Fruit fly (Drosophila melanogaster): ENCODE measurements around the gene lost.
A peak's percentile ranks its signal among the peaks of the same experiment; 100 is the strongest.

The lost gene

dm6 chr3R:4452345-4453044, 49.6 kb downstream of the lost start:
- TF ChIP-seq Vsx2 (GFP tag; optimal IDR thresholded peaks at IDR 0.05; ENCODE audit: partially characterized antibody): peak; percentile 85
- TF ChIP-seq usp (GFP tag; optimal IDR thresholded peaks at IDR 0.05): no peak
- peak; percentile 92 to 93 for TF ChIP-seq dl (GFP tag; optimal IDR thresholded peaks at IDR 0.05; ENCODE audit: insufficient read depth in 1 of 2, partially characterized antibody in 2 of 2)
- TF ChIP-seq Hr83 (GFP tag; optimal IDR thresholded peaks at IDR 0.05; ENCODE audit: poor library complexity, severe bottlenecking): peak; percentile 26
- TF ChIP-seq Dif (GFP tag; optimal IDR thresholded peaks at IDR 0.05; ENCODE audit: partially characterized antibody): peak; percentile 96

dm6 chr3R:4453213-4453956, 50.5 kb downstream of the lost start:
- peak; percentile 7 for TF ChIP-seq Hnf4 (GFP tag; optimal IDR thresholded peaks at IDR 0.05)
- TF ChIP-seq h (GFP tag; optimal IDR thresholded peaks at IDR 0.05): peak; percentile 63
- TF ChIP-seq Sp1 (GFP tag; optimal IDR thresholded peaks at IDR 0.05): peak; percentile 13
- no peak for TF ChIP-seq tai (GFP tag; optimal IDR thresholded peaks at IDR 0.05)
- TF ChIP-seq lola (GFP tag; optimal IDR thresholded peaks at IDR 0.05): no peak
- TF ChIP-seq Abd-B (GFP tag; optimal IDR thresholded peaks at IDR 0.05): no peak
- TF ChIP-seq sv (GFP tag; optimal IDR thresholded peaks at IDR 0.05): peak; percentile 48
- no peak for TF ChIP-seq dmrt93B (GFP tag; optimal IDR thresholded peaks at IDR 0.05)
- no peak for TF ChIP-seq GATAd (GFP tag; optimal IDR thresholded peaks at IDR 0.05)
- TF ChIP-seq rgr (GFP tag; optimal IDR thresholded peaks at IDR 0.05): peak; percentile 22
- TF ChIP-seq psq (GFP tag; optimal IDR thresholded peaks at IDR 0.05): peak; percentile 35
- TF ChIP-seq CG9705 (GFP tag; optimal IDR thresholded peaks at IDR 0.05): peak; percentile 43
- TF ChIP-seq Dfd (GFP tag; optimal IDR thresholded peaks at IDR 0.05): no peak
- peak; percentile 33 for TF ChIP-seq br (GFP tag; optimal IDR thresholded peaks at IDR 0.05)
- no peak for TF ChIP-seq usp (GFP tag; optimal IDR thresholded peaks at IDR 0.05)
- peak; percentile 51 for TF ChIP-seq HLH106 (tag; optimal IDR thresholded peaks at IDR 0.05)
- TF ChIP-seq Rel (GFP tag; optimal IDR thresholded peaks at IDR 0.05): no peak
- peak; percentile 67 for TF ChIP-seq Rel (tag; optimal IDR thresholded peaks at IDR 0.05)
- TF ChIP-seq dsf (GFP tag; optimal IDR thresholded peaks at IDR 0.05; ENCODE audit: borderline replicate concordance): no peak
- no peak for TF ChIP-seq N (GFP tag; optimal IDR thresholded peaks at IDR 0.05)
- TF ChIP-seq Vsx2 (GFP tag; optimal IDR thresholded peaks at IDR 0.05; ENCODE audit: partially characterized antibody): peak; percentile 98
- peak; percentile 8 for TF ChIP-seq OdsH (GFP tag; optimal IDR thresholded peaks at IDR 0.05)
- peak; percentile 100 for TF ChIP-seq Dif (GFP tag; optimal IDR thresholded peaks at IDR 0.05; ENCODE audit: partially characterized antibody)
- TF ChIP-seq dl (GFP tag; optimal IDR thresholded peaks at IDR 0.05; ENCODE audit: insufficient read depth in 1 of 2, partially characterized antibody in 2 of 2): peak; percentile 98 to 99
- no peak for TF ChIP-seq pan (optimal IDR thresholded peaks at IDR 0.05)
- TF ChIP-seq sage (GFP tag; optimal IDR thresholded peaks at IDR 0.05): peak; percentile 44
- TF ChIP-seq woc (GFP tag; optimal IDR thresholded peaks at IDR 0.05): no peak
- no peak for TF ChIP-seq CG32264 (GFP tag; optimal IDR thresholded peaks at IDR 0.05)
- no peak for TF ChIP-seq CrebA (GFP tag; optimal IDR thresholded peaks at IDR 0.05; ENCODE audit: borderline replicate concordance)
- peak; percentile 41 for TF ChIP-seq fru (GFP tag; optimal IDR thresholded peaks at IDR 0.05)
- peak; percentile 73 for TF ChIP-seq Jra (GFP tag; optimal IDR thresholded peaks at IDR 0.05)
- TF ChIP-seq Myc (optimal IDR thresholded peaks at IDR 0.05): peak; percentile 25
- no peak for TF ChIP-seq ey (GFP tag; optimal IDR thresholded peaks at IDR 0.05)
- TF ChIP-seq Hr83 (GFP tag; optimal IDR thresholded peaks at IDR 0.05; ENCODE audit: poor library complexity, severe bottlenecking): peak; percentile 91
- peak in 1 of 2 experiments; percentile 50 for TF ChIP-seq foxo (GFP tag; optimal IDR thresholded peaks at IDR 0.05)
- no peak for TF ChIP-seq brk (GFP tag; optimal IDR thresholded peaks at IDR 0.05)
